Fruit fly (Drosophila melanogaster) whole organism, pupa: ENCODE results near the gene CG33514.

Experiments
- CG10348 ChIP-seq: fragments of 200-800 bp; sonication (Bioruptor generic); IDR thresholded peaks from 2 replicates; pipeline ENCODE4 v1.3.6; 2022; ENCODE audit warnings: missing biosample characterization, missing genetic modification characterization
- CG12605 ChIP-seq: fragments of 200-800 bp; sonication (Bioruptor generic); IDR thresholded peaks from 2 replicates; pipeline ENCODE4 v1.3.6; 2022; ENCODE audit warnings: missing biosample characterization, missing genetic modification characterization
- CG13204 ChIP-seq: fragments of 200-800 bp; sonication (Bioruptor generic); optimal IDR thresholded peaks from 2 replicates; lab custom pipeline; 2018; ENCODE audit warnings: missing biosample characterization, mild to moderate bottlenecking, missing genetic modification characterization, moderate library complexity
- CG14655 ChIP-seq: fragments of 200-800 bp; sonication (Bioruptor generic); optimal IDR thresholded peaks from 3 replicates; lab custom pipeline; 2017; ENCODE audit warnings: mild to moderate bottlenecking, missing biosample characterization, missing genetic modification reagents, missing genetic modification characterization
- CG15710 ChIP-seq: fragments of 200-800 bp; sonication (Bioruptor generic); optimal IDR thresholded peaks from 2 replicates; lab custom pipeline; 2018; ENCODE audit warnings: missing biosample characterization, mild to moderate bottlenecking, missing genetic modification characterization, moderate library complexity
- CG17806 ChIP-seq: fragments of 200-800 bp; sonication (Bioruptor generic); optimal IDR thresholded peaks from 2 replicates; lab custom pipeline; 2018; ENCODE audit warnings: missing biosample characterization, mild to moderate bottlenecking, missing genetic modification characterization, moderate library complexity
- CG32121 ChIP-seq: fragments of 200-800 bp; sonication (Bioruptor generic); IDR thresholded peaks from 2 replicates; pipeline ENCODE4 v1.3.6; 2022; ENCODE audit warnings: missing biosample characterization, missing genetic modification characterization
- CG34367 ChIP-seq: fragments of 200-800 bp; sonication (Bioruptor generic); optimal IDR thresholded peaks from 2 replicates; lab custom pipeline; 2018; ENCODE audit warnings: missing biosample characterization, mild to moderate bottlenecking, missing genetic modification characterization
- CG4496 ChIP-seq: fragments of 200-800 bp; sonication (Bioruptor generic); IDR thresholded peaks from 3 replicates; pipeline ENCODE4 v1.3.6; 2022; ENCODE audit warnings: missing biosample characterization, missing genetic modification characterization
- CG8159 ChIP-seq: fragments of 200-800 bp; sonication (Bioruptor generic); optimal IDR thresholded peaks from 3 replicates; lab custom pipeline; 2018; ENCODE audit warnings: missing biosample characterization, mild to moderate bottlenecking, missing genetic modification characterization, moderate library complexity
- CG8301 ChIP-seq: fragments of 200-800 bp; sonication (Bioruptor generic); optimal IDR thresholded peaks from 2 replicates; lab custom pipeline; 2018; ENCODE audit warnings: missing biosample characterization, mild to moderate bottlenecking, missing genetic modification characterization
- CG9948 ChIP-seq: fragments of 200-800 bp; sonication (Bioruptor generic); optimal IDR thresholded peaks from 2 replicates; lab custom pipeline; 2018; ENCODE audit warnings: missing biosample characterization, mild to moderate bottlenecking, missing genetic modification characterization, moderate library complexity
- D1 ChIP-seq: fragments of 200-800 bp; sonication (Bioruptor generic); optimal IDR thresholded peaks from 2 replicates; lab custom pipeline; 2018; ENCODE audit warnings: missing biosample characterization, mild to moderate bottlenecking, missing genetic modification characterization, moderate library complexity
- EcR ChIP-seq: fragments of 200-800 bp; sonication (Bioruptor generic); optimal IDR thresholded peaks from 3 replicates; lab custom pipeline; 2019; ENCODE audit warnings: missing biosample characterization, missing genetic modification characterization, mild to moderate bottlenecking, moderate library complexity, missing genetic modification reagents
- Ets98B ChIP-seq: fragments of 200-800 bp; sonication (Bioruptor generic); IDR thresholded peaks from 2 replicates; pipeline ENCODE4 v1.3.6; 2022; ENCODE audit warnings: missing biosample characterization, missing genetic modification characterization
- Pif1A ChIP-seq: fragments of 200-800 bp; sonication (Bioruptor generic); optimal IDR thresholded peaks from 3 replicates; lab custom pipeline; 2016; ENCODE audit warnings: missing biosample characterization, missing genetic modification characterization
- Pif1B ChIP-seq: fragments of 200-800 bp; sonication (Bioruptor generic); optimal IDR thresholded peaks from 3 replicates; lab custom pipeline; 2016; ENCODE audit warnings: missing biosample characterization, missing genetic modification characterization
- Snoo ChIP-seq: fragments of 200-800 bp; sonication (Bioruptor generic); optimal IDR thresholded peaks from 3 replicates; lab custom pipeline; 2017; ENCODE audit warnings: missing biosample characterization, mild to moderate bottlenecking, missing genetic modification characterization, inconsistent platforms
- fd96Ca ChIP-seq: fragments of 200-800 bp; sonication (Bioruptor generic); IDR thresholded peaks from 3 replicates; pipeline ENCODE4 v1.3.6; 2022; ENCODE audit warnings: missing biosample characterization, missing genetic modification characterization
- gl ChIP-seq: fragments of 200-800 bp; sonication (Bioruptor generic); optimal IDR thresholded peaks from 2 replicates; lab custom pipeline; 2018; ENCODE audit warnings: missing biosample characterization, mild to moderate bottlenecking, missing genetic modification characterization
- rn ChIP-seq: fragments of 200-800 bp; sonication (Bioruptor generic); IDR thresholded peaks from 2 replicates; pipeline ENCODE4 v1.3.6; 2022; ENCODE audit warnings: missing biosample characterization, missing genetic modification characterization

Gene CG33514

dm6 chr3L:4371978-4372377 is 6.7 kb downstream of the CG33514 start:
- TF ChIP-seq CG17806 (tag; lab: Kevin White, UChicago) (no peak), CG32121 (no peak), CG8159 (tag; lab: Kevin White, UChicago) (no peak), CG13204 (no peak), CG14655 (GFP tag; lab: Kevin White, UChicago) (no peak), D1 (tag; lab: Kevin White, UChicago) (no peak), Pif1B (no peak), gl (no peak), EcR (GFP tag; lab: Kevin White, UChicago) (no peak), rn (GFP tag; lab: Robert Waterston, UW) (no peak), CG10348 (no peak), CG34367 (no peak), CG12605 (no peak), Pif1A (no peak), CG15710 (no peak)
- TF ChIP-seq, all 21 proteins: peak for 0

- no peak for TF ChIP-seq EcR (GFP tag; lab: Kevin White, UChicago)
- peak; percentile 12 for TF ChIP-seq CG8159 (tag; lab: Kevin White, UChicago)
These were observed 10.6 kb downstream of the CG33514 start for dm6 chr3L:4375675-4376366.

- TF ChIP-seq CG4496 (GFP tag; lab: Robert Waterston, UW) (peak; percentile 60; the same call in 2 of the 3 replicates), D1 (tag; lab: Kevin White, UChicago) (no peak), Snoo (tag; lab: Kevin White, UChicago) (no peak)
These were observed 12.3 kb downstream of the CG33514 start for dm6 chr3L:4377496-4377895.

- TF ChIP-seq Pif1B: peak; percentile 12
- TF ChIP-seq CG34367: peak; percentile 32
- peak; percentile 38 for TF ChIP-seq CG17806 (tag; lab: Kevin White, UChicago)
- peak; percentile 37 for TF ChIP-seq CG9948
- TF ChIP-seq CG14655 (GFP tag; lab: Kevin White, UChicago): peak; percentile 31
- TF ChIP-seq CG8159 (tag; lab: Kevin White, UChicago): peak; percentile 65
- TF ChIP-seq CG8301 (tag; lab: Kevin White, UChicago): no peak
- peak; percentile 69 for TF ChIP-seq CG15710
- no peak for TF ChIP-seq gl
These were observed 13.7 kb downstream of the CG33514 start for dm6 chr3L:4378895-4379294.

- no peak for TF ChIP-seq EcR (GFP tag; lab: Kevin White, UChicago)
- TF ChIP-seq CG4496 (GFP tag; lab: Robert Waterston, UW): peak; percentile 71
- TF ChIP-seq CG8159 (tag; lab: Kevin White, UChicago): no peak
- TF ChIP-seq fd96Ca: 0 out of 3 replicates have a peak, but pooled peaks have one; percentile 11
- TF ChIP-seq CG12605: peak; percentile 32; the same call in 1 of the 2 replicates
- no peak for TF ChIP-seq CG8301 (tag; lab: Kevin White, UChicago)
- no peak for TF ChIP-seq CG14655 (GFP tag; lab: Kevin White, UChicago)
- 0 out of 2 replicates have a peak, but pooled peaks have one; percentile 13 for TF ChIP-seq CG32121
- TF ChIP-seq CG15710: no peak
- TF ChIP-seq rn (GFP tag; lab: Robert Waterston, UW): no peak
- no peak; the same call in 1 of the 2 replicates for TF ChIP-seq Ets98B (GFP tag; lab: Robert Waterston, UW)
- no peak for TF ChIP-seq D1 (tag; lab: Kevin White, UChicago)
- TF ChIP-seq CG13204: no peak
- TF ChIP-seq, all 21 proteins: peak for 4
These were observed 15.0 kb downstream of the CG33514 start, which contains the start of gene DopEcR for dm6 chr3L:4380231-4380645. Gene DopEcR (minus strand): TSS chr3L:4380387.

- TF ChIP-seq rn (GFP tag; lab: Robert Waterston, UW): no peak
- no peak for TF ChIP-seq fd96Ca
- TF ChIP-seq CG17806 (tag; lab: Kevin White, UChicago): no peak
- TF ChIP-seq CG32121: no peak
- TF ChIP-seq gl: no peak
- no peak for TF ChIP-seq Ets98B (GFP tag; lab: Robert Waterston, UW)
- no peak for TF ChIP-seq Snoo (tag; lab: Kevin White, UChicago)
- TF ChIP-seq CG34367: no peak
- no peak for TF ChIP-seq Pif1A
- no peak for TF ChIP-seq CG4496 (GFP tag; lab: Robert Waterston, UW)
- TF ChIP-seq Pif1B: no peak
- no peak for TF ChIP-seq CG14655 (GFP tag; lab: Kevin White, UChicago)
- no peak for TF ChIP-seq CG8301 (tag; lab: Kevin White, UChicago)
- no peak for TF ChIP-seq CG9948
- TF ChIP-seq CG10348: no peak
- no peak for TF ChIP-seq CG15710
- TF ChIP-seq CG12605: no peak
These were observed 16.3 kb downstream of the CG33514 start, which contains the start of gene CG32240 for dm6 chr3L:4381529-4381928. Gene CG32240 (minus strand): TSS chr3L:4381629.

dm6 chr3L:4382581-4382980 is 17.3 kb downstream of the CG33514 start:
- TF ChIP-seq EcR (GFP tag; lab: Kevin White, UChicago): no peak
- TF ChIP-seq fd96Ca: 0 out of 3 replicates have a peak, but pooled peaks have one; percentile 24
